Worm (Caenorhabditis elegans) whole organism, L4 larva: Measurements from ENCODE around the gene str-52.

Experiments
- T26A8.4 ChIP-seq: fragments of 200-800 bp; sonication (Bioruptor generic); IDR thresholded peaks from 2 replicates; pipeline ENCODE4 v1.3.6; 2022; ENCODE audit warnings: missing genetic modification characterization, missing compliant biosample characterization
- fkh-10 ChIP-seq: fragments of 150-350 bp; optimal IDR thresholded peaks from 2 replicates; lab custom pipeline; 2014; ENCODE audit warnings: missing biosample characterization, missing genetic modification reagents, missing genetic modification characterization
- nhr-237 ChIP-seq: sonication (generic microtip); optimal IDR thresholded peaks from 2 replicates; lab custom pipeline; 2017; ENCODE audit warnings: missing biosample characterization, missing genetic modification characterization
- unc-39 ChIP-seq: sonication (generic microtip); optimal IDR thresholded peaks from 2 replicates; lab custom pipeline; 2017; ENCODE audit warnings: missing biosample characterization, missing genetic modification characterization

ce11 chrV:2190383-2190782 lies 44.4 kb upstream of the str-52 start:
- TF ChIP-seq fkh-10 (GFP tag; lab: Kevin White, UChicago) = no peak
- no peak for TF ChIP-seq nhr-237
- TF ChIP-seq unc-39 (tag; lab: Kevin White, UChicago) = no peak
- TF ChIP-seq T26A8.4 = no peak
